Worm (Caenorhabditis elegans) whole organism, late embryonic: Measurements from ENCODE around the gene ZK381.8.

Source experiments
- K09A11.1 ChIP-seq: sonication (generic microtip); optimal IDR thresholded peaks from 2 replicates; lab custom pipeline; 2017; ENCODE audit warnings: antibody characterized with exemption, mild to moderate bottlenecking, missing genetic modification characterization, missing compliant biosample characterization; ENCODE audit not compliant: insufficient read depth
- ceh-14 ChIP-seq: sonication (generic microtip); optimal IDR thresholded peaks from 2 replicates; lab custom pipeline; 2016; ENCODE audit warnings: missing genotype, missing genetic modification characterization, missing compliant biosample characterization
- ceh-2 ChIP-seq: sonication (generic microtip); optimal IDR thresholded peaks from 2 replicates; lab custom pipeline; 2016; ENCODE audit warnings: missing genotype, missing genetic modification characterization, missing compliant biosample characterization
- ceh-9 ChIP-seq: sonication (generic microtip); optimal IDR thresholded peaks from 2 replicates; lab custom pipeline; 2016; ENCODE audit warnings: mild to moderate bottlenecking, missing genetic modification characterization, inconsistent platforms, missing compliant biosample characterization
- ets-4 ChIP-seq: sonication (generic microtip); optimal IDR thresholded peaks from 2 replicates; lab custom pipeline; 2016; ENCODE audit warnings: missing genetic modification characterization, missing compliant biosample characterization
- hlh-8 ChIP-seq: sonication (generic microtip); optimal IDR thresholded peaks from 2 replicates; lab custom pipeline; 2016; ENCODE audit warnings: missing genotype, missing genetic modification characterization, missing compliant biosample characterization
- nfya-1 ChIP-seq: sonication (generic microtip); optimal IDR thresholded peaks from 2 replicates; lab custom pipeline; 2017; ENCODE audit warnings: missing genetic modification characterization, mild to moderate bottlenecking, missing compliant biosample characterization, antibody characterized with exemption, moderate library complexity
- pha-4 ChIP-seq: fragments of 150-350 bp; optimal IDR thresholded peaks from 2 replicates; lab custom pipeline; 2018; ENCODE audit warnings: missing biosample characterization, missing genetic modification reagents, missing genetic modification characterization
- zip-5 ChIP-seq: sonication (generic microtip); optimal IDR thresholded peaks from 2 replicates; lab custom pipeline; 2016; ENCODE audit warnings: missing genetic modification characterization, missing compliant biosample characterization

DNA sequence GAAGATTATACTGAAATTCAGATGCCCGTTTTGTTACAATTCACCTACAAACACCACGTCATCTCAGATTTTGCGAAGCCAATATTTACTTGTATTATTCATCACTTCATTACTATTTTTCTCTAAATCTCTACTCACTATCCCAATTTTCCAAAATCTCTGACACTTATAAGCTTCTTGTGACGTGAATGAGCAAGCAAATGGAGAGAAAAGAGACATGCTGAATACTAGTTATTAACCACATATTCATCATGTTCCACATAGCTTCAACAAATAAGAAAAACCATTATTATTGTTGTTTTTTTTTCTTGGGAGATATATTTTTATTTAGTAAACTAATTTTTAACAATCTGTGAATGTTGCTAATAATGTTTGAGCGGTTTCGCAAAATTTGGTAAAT is 18.9 kb downstream of the ZK381.8 start:
- no peak for TF ChIP-seq ets-4 (tag; lab: Kevin White, UChicago)
- no peak for TF ChIP-seq zip-5 (tag; lab: Kevin White, UChicago)
- no peak for TF ChIP-seq ceh-2 (tag; lab: Kevin White, UChicago)
- TF ChIP-seq pha-4 (tag; lab: Kevin White, UChicago) = no peak
- no peak for TF ChIP-seq hlh-8 (tag; lab: Kevin White, UChicago)
- TF ChIP-seq ceh-14 = no peak
- TF ChIP-seq ceh-9 (tag; lab: Kevin White, UChicago) = no peak
- no peak for TF ChIP-seq K09A11.1 (tag; lab: Kevin White, UChicago)
- TF ChIP-seq nfya-1 (tag; lab: Kevin White, UChicago) = no peak
